Worm (Caenorhabditis elegans) whole organism, L1 larva: Measurements from ENCODE around the gene T24G10.2.

Experiments used
- C34B4.2 ChIP-seq: sonication (generic microtip); optimal IDR thresholded peaks from 2 replicates; lab custom pipeline; 2017; ENCODE audit warnings: mild to moderate bottlenecking, missing genetic modification characterization, missing compliant biosample characterization
- alr-1 ChIP-seq: fragments of 200-800 bp; sonication (Bioruptor generic); optimal IDR thresholded peaks from 2 replicates; lab custom pipeline; 2018; ENCODE audit warnings: borderline replicate concordance, mild to moderate bottlenecking, missing genetic modification characterization, missing compliant biosample characterization
- aly-2 ChIP-seq: fragments of 150-350 bp; optimal IDR thresholded peaks from 2 replicates; lab custom pipeline; 2014; ENCODE audit warnings: missing biosample characterization, missing genetic modification characterization
- ama-1 ChIP-seq: fragments of 150-350 bp; optimal IDR thresholded peaks from 2 replicates; lab custom pipeline; 2014
- blmp-1 ChIP-seq: fragments of 150-350 bp; optimal IDR thresholded peaks from 2 replicates; lab custom pipeline; 2014; ENCODE audit warnings: missing biosample characterization, missing genetic modification characterization
- ceh-63 ChIP-seq: fragments of 200-800 bp; sonication (Bioruptor generic); optimal IDR thresholded peaks from 2 replicates; lab custom pipeline; 2018; ENCODE audit warnings: mild to moderate bottlenecking, missing genetic modification characterization, missing compliant biosample characterization
- ceh-8 ChIP-seq: fragments of 200-800 bp; sonication (Bioruptor generic); optimal IDR thresholded peaks from 2 replicates; lab custom pipeline; 2018; ENCODE audit warnings: mild to moderate bottlenecking, missing genetic modification characterization, moderate library complexity, missing compliant biosample characterization
- ceh-82 ChIP-seq, 3 experiments: fragments of 150-350 bp in 1 of 3; sonication (generic microtip) in 2 of 3; optimal IDR thresholded peaks; 2 replicates each; lab custom pipeline; 2014 to 2017; ENCODE audit warnings: missing biosample characterization in 3 of 3, missing genetic modification characterization in 3 of 3
- ceh-88 ChIP-seq: fragments of 200-800 bp; sonication (Bioruptor generic); IDR thresholded peaks from 2 replicates; pipeline ENCODE4 v1.3.6; 2022; ENCODE audit warnings: missing genetic modification characterization, missing compliant biosample characterization
- ceh-90 ChIP-seq: sonication (generic microtip); optimal IDR thresholded peaks from 2 replicates; lab custom pipeline; 2016; ENCODE audit warnings: missing genetic modification characterization, missing compliant biosample characterization
- dpl-1 ChIP-seq, 3 experiments: fragments of 150-350 bp in 2 of 3; sonication (generic microtip) in 1 of 3; optimal IDR thresholded peaks; 2 replicates each; lab custom pipeline; 2014 to 2017; ENCODE audit warnings: missing biosample characterization in 3 of 3, missing genetic modification characterization in 3 of 3, missing genetic modification reagents in 3 of 3
- egl-27 ChIP-seq, 2 experiments: fragments of 150-350 bp in 1 of 2; sonication (generic microtip); optimal IDR thresholded peaks; 3 replicates each; lab custom pipeline; 2017 to 2018; ENCODE audit warnings: missing biosample characterization in 2 of 2, missing genetic modification characterization in 2 of 2, missing genetic modification reagents in 2 of 2
- fkh-10 ChIP-seq: sonication (generic microtip); optimal IDR thresholded peaks from 2 replicates; lab custom pipeline; 2017; ENCODE audit warnings: missing biosample characterization, missing genetic modification reagents, missing genetic modification characterization
- fkh-4 ChIP-seq: sonication (generic microtip); optimal IDR thresholded peaks from 2 replicates; lab custom pipeline; 2016; ENCODE audit warnings: missing compliant biosample characterization, missing genetic modification characterization, borderline replicate concordance
- fkh-8 ChIP-seq: sonication (generic microtip); optimal IDR thresholded peaks from 2 replicates; lab custom pipeline; 2016; ENCODE audit warnings: mild to moderate bottlenecking, missing genetic modification characterization, missing compliant biosample characterization
- fos-1 ChIP-seq: fragments of 150-350 bp; optimal IDR thresholded peaks from 2 replicates; lab custom pipeline; 2014; ENCODE audit warnings: missing biosample characterization, missing genetic modification characterization
- grh-1 ChIP-seq: fragments of 200-800 bp; sonication (Bioruptor generic); IDR thresholded peaks from 2 replicates; pipeline ENCODE4 v1.3.6; 2022; ENCODE audit warnings: missing genetic modification reagents, missing genetic modification characterization, missing compliant biosample characterization
- hlh-17 ChIP-seq: fragments of 200-800 bp; sonication (Bioruptor generic); optimal IDR thresholded peaks from 2 replicates; lab custom pipeline; 2018; ENCODE audit warnings: missing genetic modification characterization, mild to moderate bottlenecking, missing compliant biosample characterization, moderate library complexity, borderline replicate concordance
- hpl-2 ChIP-seq: fragments of 150-350 bp; optimal IDR thresholded peaks from 2 replicates; lab custom pipeline; 2014; ENCODE audit warnings: missing biosample characterization, missing genetic modification reagents, missing genetic modification characterization
- isw-1 ChIP-seq: fragments of 200-800 bp; sonication (Bioruptor generic); IDR thresholded peaks from 2 replicates; pipeline ENCODE4 v1.3.6; 2022; ENCODE audit warnings: missing genetic modification characterization, missing compliant biosample characterization
- jun-1 ChIP-seq: fragments of 150-350 bp; optimal IDR thresholded peaks from 2 replicates; lab custom pipeline; 2014; ENCODE audit warnings: missing biosample characterization, missing genetic modification reagents, missing genetic modification characterization
- lin-35 ChIP-seq, 2 experiments: fragments of 150-350 bp; optimal IDR thresholded peaks; 2 replicates each; lab custom pipeline; 2014; ENCODE audit warnings: missing biosample characterization in 2 of 2, missing genetic modification characterization in 2 of 2, missing genetic modification reagents in 2 of 2
- lin-39 ChIP-seq: fragments of 150-350 bp; optimal IDR thresholded peaks from 2 replicates; lab custom pipeline; 2014; ENCODE audit warnings: missing biosample characterization, missing genetic modification reagents, missing genetic modification characterization
- lsy-2 ChIP-seq, 2 experiments: fragments of 150-350 bp; optimal IDR thresholded peaks; 2 replicates each; lab custom pipeline; 2014; ENCODE audit warnings: missing biosample characterization in 2 of 2, missing genetic modification characterization in 2 of 2
- mdl-1 ChIP-seq, 2 experiments: fragments of 150-350 bp; optimal IDR thresholded peaks; 2 replicates each; lab custom pipeline; 2014 to 2017; ENCODE audit warnings: missing biosample characterization in 2 of 2, missing genetic modification characterization in 2 of 2, inconsistent platforms in 1 of 2
- mep-1 ChIP-seq: fragments of 150-350 bp; optimal IDR thresholded peaks from 2 replicates; lab custom pipeline; 2014; ENCODE audit warnings: missing biosample characterization, missing genetic modification characterization
- nhr-12 ChIP-seq: sonication (generic microtip); optimal IDR thresholded peaks from 2 replicates; lab custom pipeline; 2017; ENCODE audit warnings: missing biosample characterization, missing genetic modification characterization
- nhr-19 ChIP-seq: fragments of 200-800 bp; sonication (Bioruptor generic); conservative IDR thresholded peaks from 2 replicates; pipeline ENCODE4 v1.3.6; 2022; ENCODE audit warnings: missing genetic modification characterization, missing compliant biosample characterization
- nhr-237 ChIP-seq: fragments of 150-350 bp; optimal IDR thresholded peaks from 2 replicates; lab custom pipeline; 2014; ENCODE audit warnings: missing biosample characterization, missing genetic modification characterization
- nhr-28 ChIP-seq: fragments of 150-350 bp; optimal IDR thresholded peaks from 2 replicates; lab custom pipeline; 2014; ENCODE audit warnings: missing biosample characterization, missing genetic modification characterization
- nhr-71 ChIP-seq: sonication (generic microtip); optimal IDR thresholded peaks from 2 replicates; lab custom pipeline; 2016; ENCODE audit warnings: mild to moderate bottlenecking, missing genetic modification characterization, moderate library complexity, missing compliant biosample characterization
- nhr-84 ChIP-seq: sonication (generic microtip); optimal IDR thresholded peaks from 2 replicates; lab custom pipeline; 2017; ENCODE audit warnings: missing biosample characterization, missing genetic modification characterization
- nhr-85 ChIP-seq: sonication (generic microtip); peaks from one replicate; lab custom pipeline; 2016; ENCODE audit warnings: missing genetic modification characterization, inconsistent platforms, missing compliant biosample characterization
- nhr-90 ChIP-seq: sonication (generic microtip); optimal IDR thresholded peaks from 2 replicates; lab custom pipeline; 2016; ENCODE audit warnings: mild to moderate bottlenecking, missing genetic modification characterization, missing compliant biosample characterization; ENCODE audit not compliant: poor library complexity
- pag-3 ChIP-seq: sonication (generic microtip); optimal IDR thresholded peaks from 2 replicates; lab custom pipeline; 2017; ENCODE audit warnings: missing genetic modification characterization, mild to moderate bottlenecking, missing compliant biosample characterization, antibody characterized with exemption, borderline replicate concordance; ENCODE audit not compliant: insufficient read depth
- pax-3 ChIP-seq: fragments of 200-800 bp; sonication (Bioruptor generic); optimal IDR thresholded peaks from 2 replicates; lab custom pipeline; 2018; ENCODE audit warnings: mild to moderate bottlenecking, missing genetic modification characterization, moderate library complexity, missing compliant biosample characterization
- pqm-1 ChIP-seq: sonication (generic microtip); optimal IDR thresholded peaks from 3 replicates; lab custom pipeline; 2017; ENCODE audit warnings: missing biosample characterization, missing genetic modification characterization
- rnt-1 ChIP-seq: sonication (generic microtip); optimal IDR thresholded peaks from 2 replicates; lab custom pipeline; 2016; ENCODE audit warnings: mild to moderate bottlenecking, missing genetic modification characterization, moderate library complexity, missing compliant biosample characterization
- skn-1 ChIP-seq: fragments of 150-350 bp; optimal IDR thresholded peaks from 2 replicates; lab custom pipeline; 2014; ENCODE audit warnings: missing biosample characterization, missing genetic modification characterization
- snpc-4 ChIP-seq: fragments of 150-350 bp; optimal IDR thresholded peaks from 2 replicates; lab custom pipeline; 2014; ENCODE audit warnings: missing biosample characterization, missing genetic modification characterization
- snu-23 ChIP-seq: sonication (generic microtip); optimal IDR thresholded peaks from 2 replicates; lab custom pipeline; 2016; ENCODE audit warnings: missing genetic modification characterization, missing compliant biosample characterization
- sox-4 ChIP-seq: sonication (generic microtip); optimal IDR thresholded peaks from 2 replicates; lab custom pipeline; 2016; ENCODE audit warnings: missing genetic modification characterization, missing compliant biosample characterization
- sup-37 ChIP-seq: fragments of 200-800 bp; sonication (Bioruptor generic); optimal IDR thresholded peaks from 2 replicates; lab custom pipeline; 2018; ENCODE audit warnings: mild to moderate bottlenecking, missing genetic modification characterization, missing compliant biosample characterization
- swsn-7 ChIP-seq: sonication (generic microtip); optimal IDR thresholded peaks from 2 replicates; lab custom pipeline; 2016; ENCODE audit warnings: missing genetic modification characterization, missing compliant biosample characterization
- tbx-2 ChIP-seq: sonication (generic microtip); optimal IDR thresholded peaks from 2 replicates; lab custom pipeline; 2016; ENCODE audit warnings: missing genetic modification characterization, missing compliant biosample characterization
- tlp-1 ChIP-seq: fragments of 150-350 bp; optimal IDR thresholded peaks from 2 replicates; lab custom pipeline; 2014; ENCODE audit warnings: missing biosample characterization, missing genetic modification characterization
- unc-30 ChIP-seq: sonication (generic microtip); optimal IDR thresholded peaks from 2 replicates; lab custom pipeline; 2017; ENCODE audit warnings: missing biosample characterization, missing genetic modification characterization
- unc-86 ChIP-seq: sonication (generic microtip); optimal IDR thresholded peaks from 2 replicates; lab custom pipeline; 2016; ENCODE audit warnings: missing genetic modification characterization, missing compliant biosample characterization
- unc-98 ChIP-seq: fragments of 200-800 bp; sonication (Bioruptor generic); IDR thresholded peaks from 2 replicates; pipeline ENCODE4 v1.3.6; 2022; ENCODE audit warnings: missing genetic modification characterization, missing compliant biosample characterization
- vab-15 ChIP-seq: sonication (generic microtip); optimal IDR thresholded peaks from 2 replicates; lab custom pipeline; 2017; ENCODE audit warnings: missing genotype, mild to moderate bottlenecking, missing genetic modification characterization, missing compliant biosample characterization
- zip-4 ChIP-seq: fragments of 200-800 bp; sonication (Bioruptor generic); optimal IDR thresholded peaks from 2 replicates; lab custom pipeline; 2018; ENCODE audit warnings: mild to moderate bottlenecking, missing genetic modification characterization, moderate library complexity, missing compliant biosample characterization
- ztf-11 ChIP-seq, 2 experiments: sonication (generic microtip); optimal IDR thresholded peaks; 2 replicates each; lab custom pipeline; 2016 to 2017; ENCODE audit warnings: missing genetic modification characterization in 2 of 2, missing biosample characterization in 1 of 2, missing compliant biosample characterization in 1 of 2
- ztf-4 ChIP-seq: fragments of 150-350 bp; optimal IDR thresholded peaks from 2 replicates; lab custom pipeline; 2014; ENCODE audit warnings: missing biosample characterization, missing genetic modification characterization

Gene T24G10.2

DNA sequence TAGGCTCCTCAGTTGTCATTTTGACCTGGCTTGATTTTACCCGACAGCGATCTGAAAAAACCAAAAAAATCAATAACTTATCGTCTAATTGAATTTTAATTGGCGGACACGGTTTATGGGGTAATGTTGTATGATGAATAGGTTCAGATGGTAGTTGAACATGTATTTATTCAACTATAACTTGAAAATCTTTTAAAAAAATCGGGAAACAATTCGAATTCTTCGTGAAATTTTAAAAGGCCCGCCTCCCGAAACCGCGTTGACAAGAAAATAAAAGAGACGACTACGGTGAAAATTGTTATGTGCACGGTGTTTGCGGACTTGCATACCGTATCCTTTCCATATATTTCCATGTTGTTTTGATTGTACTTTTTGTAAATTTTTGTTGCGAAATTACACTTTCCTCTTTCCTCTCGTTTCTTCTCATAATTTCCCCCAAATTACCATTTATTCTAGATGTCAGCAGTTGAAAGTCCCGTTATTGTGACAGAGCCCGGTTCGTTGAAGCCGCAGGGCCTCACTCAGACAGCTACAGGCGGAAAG is at the start of gene T24G10.2, which contains the start of gene disl-2:
Gene T24G10.2 (minus strand): TSS at position 51 of the 543 bp plus-strand sequence.
Gene disl-2 (plus strand): TSS at position 457 of the 543 bp plus-strand sequence.
- no peak for TF ChIP-seq fkh-10 (GFP tag; lab: Kevin White, UChicago)
- no peak for TF ChIP-seq ceh-88 (GFP tag; lab: Robert Waterston, UW)
- no peak for TF ChIP-seq tlp-1 (tag; lab: Kevin White, UChicago)
- TF ChIP-seq alr-1 (tag; lab: Kevin White, UChicago), result no peak
- TF ChIP-seq jun-1 (tag; lab: Kevin White, UChicago), result peak; percentile 12
- no peak for TF ChIP-seq ceh-8
- peak; percentile 68 for TF ChIP-seq skn-1 (tag; lab: Kevin White, UChicago)
- no peak for TF ChIP-seq nhr-12
- TF ChIP-seq aly-2 (tag; lab: Kevin White, UChicago), result no peak
- no peak for TF ChIP-seq C34B4.2
- no peak for TF ChIP-seq ztf-11 (tag; optimal IDR thresholded peaks at IDR 0.05; lab: Kevin White, UChicago)
- TF ChIP-seq pqm-1 (tag; lab: Kevin White, UChicago), result no peak
- peak; percentile 97 to 99 for TF ChIP-seq lsy-2 (tag; optimal IDR thresholded peaks at IDR 0.05; lab: Kevin White, UChicago)
- no peak for TF ChIP-seq fkh-4
- no peak for TF ChIP-seq ceh-63 (GFP tag; lab: Kevin White, UChicago)
- TF ChIP-seq mep-1 (tag; lab: Kevin White, UChicago), result peak; percentile 78
- TF ChIP-seq rnt-1, result peak; percentile 29
- no peak for TF ChIP-seq nhr-84 (tag; lab: Kevin White, UChicago)
- TF ChIP-seq blmp-1 (tag; lab: Kevin White, UChicago), result peak; percentile 63
- TF ChIP-seq grh-1 (GFP tag; lab: Robert Waterston, UW), result no peak
- no peak for TF ChIP-seq nhr-28 (tag; lab: Kevin White, UChicago)
- peak; percentile 30 for TF ChIP-seq swsn-7 (tag; lab: Kevin White, UChicago)
- TF ChIP-seq ceh-90 (tag; lab: Kevin White, UChicago), result no peak
- TF ChIP-seq vab-15, result peak; percentile 6
- TF ChIP-seq isw-1 (GFP tag; lab: Robert Waterston, UW), result no peak; the same call in 1 of the 2 replicates
- no peak for TF ChIP-seq hlh-17 (GFP tag; lab: Kevin White, UChicago)
- TF ChIP-seq nhr-19 (GFP tag; lab: Robert Waterston, UW), result no peak
- TF ChIP-seq unc-86 (tag; lab: Kevin White, UChicago), result no peak
- TF ChIP-seq lin-39, result peak; percentile 3
- peak in 2 of 3 experiments; percentile 5 to 74 for TF ChIP-seq ceh-82 (tag; optimal IDR thresholded peaks at IDR 0.05; lab: Kevin White, UChicago)
- no peak for TF ChIP-seq nhr-237 (tag; lab: Kevin White, UChicago)
- no peak for TF ChIP-seq pax-3
- TF ChIP-seq zip-4 (GFP tag; lab: Kevin White, UChicago), result no peak
- TF ChIP-seq snu-23, result peak; percentile 77
- peak in 1 of 2 experiments; percentile 55 for TF ChIP-seq mdl-1 (tag; optimal IDR thresholded peaks at IDR 0.05; lab: Kevin White, UChicago)
- TF ChIP-seq fkh-8, result no peak
- no peak for TF ChIP-seq ztf-4 (tag; lab: Kevin White, UChicago)
- TF ChIP-seq hpl-2, result no peak
- no peak for TF ChIP-seq nhr-90
- peak; percentile 13 for TF ChIP-seq fos-1 (tag; lab: Kevin White, UChicago)
- no peak for TF ChIP-seq unc-98 (GFP tag; lab: Robert Waterston, UW)
- TF ChIP-seq nhr-85 (tag; lab: Kevin White, UChicago), result peak; percentile 63
- TF ChIP-seq lin-35 (GFP tag; optimal IDR thresholded peaks at IDR 0.05; lab: Kevin White, UChicago), result peak; percentile 62 to 78
- TF ChIP-seq unc-30 (tag; lab: Kevin White, UChicago), result no peak
- peak; percentile 21 for TF ChIP-seq snpc-4
- no peak for TF ChIP-seq egl-27 (tag; optimal IDR thresholded peaks at IDR 0.05; lab: Kevin White, UChicago)
- peak; percentile 63 to 78 (median 70) for TF ChIP-seq dpl-1 (GFP tag; optimal IDR thresholded peaks at IDR 0.05; lab: Kevin White, UChicago)
- no peak for TF ChIP-seq ama-1
- no peak for TF ChIP-seq sox-4
- TF ChIP-seq nhr-71 (tag; lab: Kevin White, UChicago), result peak; percentile 37
- no peak for TF ChIP-seq sup-37 (GFP tag; lab: Kevin White, UChicago)
- no peak for TF ChIP-seq pag-3
- peak; percentile 28 for TF ChIP-seq tbx-2
